Fruit fly (Drosophila melanogaster) whole organism, embryonic: ENCODE data around the gene CG11811.

Experiments used
- Atf3 ChIP-seq: fragments of 200-800 bp; sonication (Bioruptor generic); optimal IDR thresholded peaks from 3 replicates; lab custom pipeline; 2016; ENCODE audit warnings: missing biosample characterization, missing genetic modification characterization
- CG10267 ChIP-seq: fragments of 200-800 bp; sonication (Bioruptor generic); optimal IDR thresholded peaks from 2 replicates; lab custom pipeline; 2018; ENCODE audit warnings: missing biosample characterization, mild to moderate bottlenecking, missing genetic modification characterization, moderate library complexity
- CG10321 ChIP-seq: fragments of 200-800 bp; sonication (Bioruptor generic); IDR thresholded peaks from 2 replicates; pipeline ENCODE4 v1.3.6; 2022; ENCODE audit warnings: missing biosample characterization, missing genetic modification characterization
- CG11247 ChIP-seq: fragments of 200-800 bp; sonication (Bioruptor generic); IDR thresholded peaks from 2 replicates; pipeline ENCODE4 v1.3.6; 2022; ENCODE audit warnings: missing biosample characterization, missing genetic modification characterization
- CG15011 ChIP-seq: fragments of 200-800 bp; sonication (Bioruptor generic); optimal IDR thresholded peaks from 3 replicates; lab custom pipeline; 2018; ENCODE audit warnings: missing biosample characterization, mild to moderate bottlenecking, missing genetic modification characterization
- CG17612 ChIP-seq: fragments of 200-800 bp; sonication (Bioruptor generic); IDR thresholded peaks from 2 replicates; pipeline ENCODE4 v1.3.6; 2022; ENCODE audit warnings: missing biosample characterization, missing genetic modification characterization
- CG18011 ChIP-seq: fragments of 200-800 bp; sonication (Bioruptor generic); optimal IDR thresholded peaks from 2 replicates; lab custom pipeline; 2017; ENCODE audit warnings: missing biosample characterization, missing genetic modification characterization, mild to moderate bottlenecking, moderate library complexity, missing genotype
- CG18619 ChIP-seq: fragments of 200-800 bp; sonication (Bioruptor generic); optimal IDR thresholded peaks from 3 replicates; lab custom pipeline; 2017; ENCODE audit warnings: missing biosample characterization, mild to moderate bottlenecking, missing genetic modification characterization
- CG3281 ChIP-seq: fragments of 200-800 bp; sonication (Bioruptor generic); optimal IDR thresholded peaks from 3 replicates; lab custom pipeline; 2017; ENCODE audit warnings: missing biosample characterization, mild to moderate bottlenecking, missing genetic modification characterization
- CG33557 ChIP-seq: fragments of 200-800 bp; sonication (Bioruptor generic); optimal IDR thresholded peaks from 2 replicates; lab custom pipeline; 2019; ENCODE audit warnings: missing biosample characterization, mild to moderate bottlenecking, missing genetic modification characterization, moderate library complexity
- CG34422 ChIP-seq: fragments of 200-800 bp; sonication (Bioruptor generic); IDR thresholded peaks from 3 replicates; pipeline ENCODE4 v1.3.6; 2022; ENCODE audit warnings: missing biosample characterization, missing genetic modification characterization
- CG3838 ChIP-seq: fragments of 200-800 bp; sonication (Bioruptor generic); optimal IDR thresholded peaks from 3 replicates; lab custom pipeline; 2016; ENCODE audit warnings: missing biosample characterization, missing genetic modification characterization
- CG6654 ChIP-seq: fragments of 200-800 bp; sonication (Bioruptor generic); optimal IDR thresholded peaks from 2 replicates; lab custom pipeline; 2017; ENCODE audit warnings: missing biosample characterization, mild to moderate bottlenecking, missing genetic modification characterization
- CG6765 ChIP-seq: fragments of 200-800 bp; sonication (Bioruptor generic); optimal IDR thresholded peaks from 3 replicates; lab custom pipeline; 2017; ENCODE audit warnings: missing biosample characterization, mild to moderate bottlenecking, missing genetic modification characterization
- CG8089 ChIP-seq: fragments of 200-800 bp; sonication (Bioruptor generic); optimal IDR thresholded peaks from 3 replicates; lab custom pipeline; 2016; ENCODE audit warnings: missing biosample characterization, missing genetic modification characterization
- CG8359 ChIP-seq: fragments of 200-800 bp; sonication (Bioruptor generic); optimal IDR thresholded peaks from 2 replicates; lab custom pipeline; 2017; ENCODE audit warnings: missing biosample characterization, mild to moderate bottlenecking, missing genetic modification characterization, borderline replicate concordance
- CG8924 ChIP-seq: fragments of 200-800 bp; optimal IDR thresholded peaks from 3 replicates; lab custom pipeline; 2019; ENCODE audit warnings: missing biosample characterization, mild to moderate bottlenecking, missing genetic modification characterization, moderate library complexity
- CG9215 ChIP-seq: fragments of 200-800 bp; sonication (Bioruptor generic); IDR thresholded peaks from 2 replicates; pipeline ENCODE4 v1.3.6; 2022; ENCODE audit warnings: missing biosample characterization, missing genetic modification characterization
- D19B ChIP-seq: fragments of 200-800 bp; sonication (Bioruptor generic); optimal IDR thresholded peaks from 2 replicates; lab custom pipeline; 2017; ENCODE audit warnings: missing biosample characterization, mild to moderate bottlenecking, missing genetic modification characterization
- HLH4C ChIP-seq: fragments of 200-800 bp; sonication (Bioruptor generic); IDR thresholded peaks from 3 replicates; pipeline ENCODE4 v1.3.6; 2022; ENCODE audit warnings: missing biosample characterization, missing genetic modification characterization; ENCODE audit not compliant: partially characterized antibody
- MESR4 ChIP-seq: fragments of 200-800 bp; sonication (Bioruptor generic); optimal IDR thresholded peaks from 2 replicates; lab custom pipeline; 2018; ENCODE audit warnings: missing biosample characterization, mild to moderate bottlenecking, missing genetic modification characterization, moderate library complexity
- Max ChIP-seq: fragments of 200-800 bp; sonication (Bioruptor generic); optimal IDR thresholded peaks from 2 replicates; lab custom pipeline; 2016; ENCODE audit warnings: missing biosample characterization, mild to moderate bottlenecking, missing genetic modification characterization
- Meics ChIP-seq: fragments of 200-800 bp; sonication (Bioruptor generic); optimal IDR thresholded peaks from 2 replicates; lab custom pipeline; 2017; ENCODE audit warnings: missing biosample characterization, mild to moderate bottlenecking, missing genetic modification characterization
- NFAT ChIP-seq: fragments of 200-800 bp; sonication (Bioruptor generic); IDR thresholded peaks from 2 replicates; pipeline ENCODE4 v1.3.6; 2022; ENCODE audit warnings: missing biosample characterization, missing genetic modification characterization
- NK7.1 ChIP-seq: fragments of 200-800 bp; sonication (Bioruptor generic); optimal IDR thresholded peaks from 3 replicates; lab custom pipeline; 2016; ENCODE audit warnings: missing biosample characterization, missing genetic modification characterization
- Rfx ChIP-seq: fragments of 200-800 bp; sonication (Bioruptor generic); IDR thresholded peaks from 2 replicates; pipeline ENCODE4 v1.3.6; 2022; ENCODE audit warnings: missing biosample characterization, missing genetic modification characterization
- Sox100B ChIP-seq: fragments of 200-800 bp; sonication (Bioruptor generic); optimal IDR thresholded peaks from 3 replicates; lab custom pipeline; 2018; ENCODE audit warnings: missing biosample characterization, mild to moderate bottlenecking, missing genetic modification characterization
- YL-1 ChIP-seq: fragments of 200-800 bp; sonication (Bioruptor generic); optimal IDR thresholded peaks from 3 replicates; lab custom pipeline; 2017; ENCODE audit warnings: missing biosample characterization, mild to moderate bottlenecking, missing genetic modification characterization
- ash1 ChIP-seq: fragments of 200-800 bp; sonication (Bioruptor generic); optimal IDR thresholded peaks from 2 replicates; lab custom pipeline; 2018; ENCODE audit warnings: missing biosample characterization, mild to moderate bottlenecking, missing genetic modification characterization
- bbx ChIP-seq: fragments of 200-800 bp; sonication (Bioruptor generic); IDR thresholded peaks from 2 replicates; pipeline ENCODE4 v1.3.6; 2022; ENCODE audit warnings: missing biosample characterization, missing genetic modification characterization; ENCODE audit not compliant: partially characterized antibody
- crc ChIP-seq: fragments of 200-800 bp; sonication (Bioruptor generic); optimal IDR thresholded peaks from 2 replicates; lab custom pipeline; 2016; ENCODE audit warnings: missing biosample characterization, missing genetic modification characterization
- cwo ChIP-seq: fragments of 200-800 bp; sonication (Bioruptor generic); optimal IDR thresholded peaks from 3 replicates; lab custom pipeline; 2017; ENCODE audit warnings: missing biosample characterization, missing genetic modification characterization, mild to moderate bottlenecking, moderate library complexity, missing genetic modification reagents
- da ChIP-seq: fragments of 200-800 bp; sonication (Bioruptor generic); optimal IDR thresholded peaks from 2 replicates; lab custom pipeline; 2016; ENCODE audit warnings: missing biosample characterization, missing genetic modification characterization
- gce ChIP-seq: fragments of 200-800 bp; sonication (Bioruptor generic); IDR thresholded peaks from 3 replicates; pipeline ENCODE4 v1.3.6; 2022; ENCODE audit warnings: missing biosample characterization, missing genetic modification characterization
- gem ChIP-seq: fragments of 200-800 bp; sonication (Bioruptor generic); optimal IDR thresholded peaks from 2 replicates; lab custom pipeline; 2019; ENCODE audit warnings: missing biosample characterization, mild to moderate bottlenecking, missing genetic modification characterization, moderate library complexity
- grau ChIP-seq: fragments of 200-800 bp; optimal IDR thresholded peaks from 3 replicates; lab custom pipeline; 2019; ENCODE audit warnings: missing biosample characterization, mild to moderate bottlenecking, missing genetic modification characterization, moderate library complexity
- grn ChIP-seq: fragments of 200-800 bp; sonication (Bioruptor generic); optimal IDR thresholded peaks from 3 replicates; lab custom pipeline; 2017; ENCODE audit warnings: missing biosample characterization, missing genetic modification characterization
- gt ChIP-seq: fragments of 200-800 bp; sonication (Bioruptor generic); IDR thresholded peaks from 2 replicates; pipeline ENCODE4 v1.3.6; 2022; ENCODE audit warnings: missing biosample characterization, missing genetic modification characterization
- kni ChIP-seq: fragments of 200-800 bp; sonication (Bioruptor generic); optimal IDR thresholded peaks from 3 replicates; lab custom pipeline; 2017; ENCODE audit warnings: mild to moderate bottlenecking, missing biosample characterization, missing genetic modification reagents, missing genetic modification characterization
- lov ChIP-seq, 2 experiments: fragments of 200-800 bp in 1 of 2; fragments of >200 bp in 1 of 2; sonication (Bioruptor generic) in 1 of 2; IDR thresholded peaks in 1 of 2; optimal IDR thresholded peaks in 1 of 2; 2 replicates in 1 of 2; 3 replicates in 1 of 2; pipeline versions ENCODE4 v1.3.6 to Lab custom; 2017 to 2022; ENCODE audit warnings: missing biosample characterization in 1 of 2, missing genetic modification characterization in 1 of 2
- nom ChIP-seq: fragments of 200-800 bp; sonication (Bioruptor generic); optimal IDR thresholded peaks from 2 replicates; lab custom pipeline; 2017; ENCODE audit warnings: missing biosample characterization, missing genetic modification characterization, mild to moderate bottlenecking, moderate library complexity, missing genetic modification reagents
- otp ChIP-seq: fragments of 200-800 bp; sonication (Bioruptor generic); IDR thresholded peaks from 3 replicates; pipeline ENCODE4, ENCODE4 v1.3.6; 2022; ENCODE audit warnings: missing biosample characterization, missing genetic modification characterization
- pfk ChIP-seq: fragments of 200-800 bp; sonication (Bioruptor generic); optimal IDR thresholded peaks from 2 replicates; lab custom pipeline; 2018; ENCODE audit warnings: missing biosample characterization, mild to moderate bottlenecking, missing genetic modification characterization, moderate library complexity
- sd ChIP-seq: fragments of 200-800 bp; sonication (Bioruptor generic); optimal IDR thresholded peaks from 3 replicates; lab custom pipeline; 2018; ENCODE audit warnings: missing biosample characterization, mild to moderate bottlenecking, missing genetic modification characterization, moderate library complexity
- sqz ChIP-seq: fragments of 200-800 bp; sonication (Bioruptor generic); optimal IDR thresholded peaks from 3 replicates; lab custom pipeline; 2018; ENCODE audit warnings: missing biosample characterization, mild to moderate bottlenecking, missing genetic modification characterization
- ssp ChIP-seq: fragments of 200-800 bp; sonication (Bioruptor generic); IDR thresholded peaks from 2 replicates; pipeline ENCODE4 v1.3.6; 2022; ENCODE audit warnings: missing biosample characterization, missing genetic modification characterization
- ttk ChIP-seq: fragments of 200-800 bp; sonication (Bioruptor generic); IDR thresholded peaks from 2 replicates; pipeline ENCODE4 v2.1.2; 2022; ENCODE audit warnings: missing biosample characterization, missing genetic modification characterization
- wor ChIP-seq: fragments of 200-800 bp; sonication (Bioruptor generic); IDR thresholded peaks from 2 replicates; pipeline ENCODE4 v1.3.6; 2022; ENCODE audit warnings: missing biosample characterization, missing genetic modification characterization

The CG11811 gene

dm6 chr3L:10739666-10740417 lies 49.0 kb downstream of the CG11811 start (continued):
- TF ChIP-seq CG8089 (peak; percentile 84), YL-1 (GFP tag; lab: Kevin White, UChicago) (peak; percentile 52), CG34422 (peak; percentile 90), da (GFP tag; lab: Kevin White, UChicago) (peak; percentile 58), wor (GFP tag; lab: Robert Waterston, UW) (peak; percentile 84), kni (GFP tag; lab: Kevin White, UChicago) (peak; percentile 66), pfk (GFP tag; lab: Kevin White, UChicago) (no peak), grn (GFP tag; lab: Kevin White, UChicago) (peak; percentile 67), CG8359 (peak; percentile 86), gem (tag; lab: Kevin White, UChicago) (peak; percentile 93), CG10267 (tag; lab: Kevin White, UChicago) (peak; percentile 87), CG8924 (peak; percentile 93), NFAT (peak; percentile 56; the same call in 1 of the 2 replicates), CG33557 (peak; percentile 38), Meics (peak; percentile 96), Sox100B (GFP tag; lab: Kevin White, UChicago) (peak; percentile 97), ttk (GFP tag; lab: Robert Waterston, UW) (peak; percentile 85), sqz (GFP tag; lab: Kevin White, UChicago) (peak; percentile 79), CG3281 (GFP tag; lab: Kevin White, UChicago) (peak; percentile 96), CG11247 (GFP tag; lab: Robert Waterston, UW) (peak; percentile 95), lov (optimal IDR thresholded peaks at IDR 0.05; lab: Kevin White, UChicago) (no peak), lov (GFP tag; IDR thresholded peaks at IDR 0.05; lab: Robert Waterston, UW) (no peak; the same call in 2 of the 3 replicates), sd (peak; percentile 91), CG9215 (GFP tag; lab: Robert Waterston, UW) (peak; percentile 88), CG18619 (GFP tag; lab: Kevin White, UChicago) (peak; percentile 92), ssp (GFP tag; lab: Robert Waterston, UW) (peak; percentile 83; the same call in 1 of the 2 replicates), gce (GFP tag; lab: Robert Waterston, UW) (peak; percentile 68; the same call in 1 of the 3 replicates), CG6654 (peak; percentile 87), Rfx (GFP tag; lab: Robert Waterston, UW) (peak; percentile 97), grau (peak; percentile 54), Atf3 (GFP tag; lab: Kevin White, UChicago) (peak; percentile 85), HLH4C (no peak), crc (GFP tag; lab: Kevin White, UChicago) (peak; percentile 91), ash1 (GFP tag; lab: Kevin White, UChicago) (no peak), gt (GFP tag; lab: Robert Waterston, UW) (peak; percentile 67; the same call in 1 of the 2 replicates), CG10321 (GFP tag; lab: Robert Waterston, UW) (peak; percentile 4), CG3838 (GFP tag; lab: Kevin White, UChicago) (peak; percentile 13), NK7.1 (GFP tag; lab: Kevin White, UChicago) (peak; percentile 84), nom (GFP tag; lab: Kevin White, UChicago) (peak; percentile 80), cwo (GFP tag; lab: Kevin White, UChicago) (peak; percentile 95), otp (peak; percentile 56), bbx (GFP tag; lab: Robert Waterston, UW) (no peak; the same call in 1 of the 2 replicates), MESR4 (GFP tag; lab: Kevin White, UChicago) (no peak), CG17612 (GFP tag; lab: Robert Waterston, UW) (peak; percentile 90), CG15011 (GFP tag; lab: Kevin White, UChicago) (peak; percentile 88), Max (GFP tag; lab: Kevin White, UChicago) (peak; percentile 87), D19B (peak; percentile 88), CG18011 (GFP tag; lab: Kevin White, UChicago) (peak; percentile 71), CG6765 (GFP tag; lab: Kevin White, UChicago) (peak; percentile 82)
